Worm (Caenorhabditis elegans): Measurements from ENCODE around the gene F47D12.7.

ce11 chrIII:6260115-6260514, 35.7 kb downstream of the F47D12.7 start, which contains the start of gene srg-2:
- TF ChIP-seq ztf-29 (GFP tag; IDR thresholded peaks at IDR 0.05) (no peak), cog-1 (tag; optimal IDR thresholded peaks at IDR 0.05) (no peak), ztf-23 (GFP tag; IDR thresholded peaks at IDR 0.05) (no peak), flt-1 (GFP tag; IDR thresholded peaks at IDR 0.05) (no peak)

Data from whole organism, midembryonic.